Fruit fly (Drosophila melanogaster): ENCODE data around the gene CG5577.
A peak's percentile ranks its signal among the peaks of the same experiment; 100 is the strongest.

The CG5577 gene

DNA sequence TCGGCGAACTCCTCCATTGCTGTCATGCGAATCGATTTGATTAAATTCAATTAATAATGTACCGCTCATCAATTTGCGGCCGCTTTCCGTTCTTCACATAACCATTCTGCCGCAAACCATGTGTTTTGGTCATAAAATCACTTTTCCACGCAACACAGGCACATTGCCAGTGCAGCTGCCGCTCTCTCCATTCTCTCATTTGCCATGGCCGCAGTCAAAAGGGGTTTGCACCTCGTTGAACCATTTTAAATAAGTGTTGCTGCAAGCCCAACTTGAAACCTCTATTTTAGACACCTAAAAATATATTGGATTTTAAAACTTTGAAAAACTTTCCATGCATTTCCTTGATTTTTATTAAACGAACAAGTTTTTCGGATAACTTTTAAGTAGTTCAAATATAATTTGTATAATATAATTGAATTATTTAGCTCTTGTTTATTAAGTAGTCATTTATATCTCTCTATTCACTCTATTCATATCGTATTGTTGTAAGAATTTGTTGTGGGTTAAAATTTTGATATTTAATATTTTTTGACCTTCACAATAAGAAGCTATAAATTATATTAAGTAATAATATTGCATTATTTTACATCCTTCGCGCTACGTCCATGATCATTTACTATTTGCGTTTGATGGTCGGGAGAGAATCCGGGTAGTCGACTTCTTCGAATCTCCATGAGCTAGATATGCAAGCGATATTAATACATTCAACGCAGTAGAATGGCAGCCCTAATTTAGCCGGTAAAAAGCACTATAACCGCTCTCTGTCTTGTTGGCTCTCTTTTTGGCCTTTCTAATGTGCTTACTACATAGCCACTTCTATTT lies 15.6 kb upstream of the CG5577 start, which contains the start of gene CG5535 (continued):
- TF ChIP-seq grau (tag; optimal IDR thresholded peaks at IDR 0.05) (peak; percentile 88), lola (GFP tag; optimal IDR thresholded peaks at IDR 0.05) (peak in 1 of 3 experiments; percentile 92), CG12942 (GFP tag; optimal IDR thresholded peaks at IDR 0.05) (peak; percentile 37), CG10274 (GFP tag; optimal IDR thresholded peaks at IDR 0.05) (no peak), CG17568 (GFP tag; optimal IDR thresholded peaks at IDR 0.05) (no peak), CG6175 (GFP tag; IDR thresholded peaks at IDR 0.05) (peak; percentile 35; the same call in 1 of the 3 replicates), CG14860 (GFP tag; IDR thresholded peaks at IDR 0.05; ENCODE audit: partially characterized antibody) (no peak), Usf (GFP tag; optimal IDR thresholded peaks at IDR 0.05) (peak; percentile 80), al (GFP tag; IDR thresholded peaks at IDR 0.05) (peak; percentile 40; the same call in 1 of the 2 replicates), corto (GFP tag; optimal IDR thresholded peaks at IDR 0.05) (no peak), CG2202 (tag; optimal IDR thresholded peaks at IDR 0.05) (peak; percentile 63), lilli (GFP tag; optimal IDR thresholded peaks at IDR 0.05) (peak; percentile 64), HLH54F (GFP tag; optimal IDR thresholded peaks at IDR 0.05) (peak; percentile 43), CG10267 (tag; optimal IDR thresholded peaks at IDR 0.05) (peak; percentile 77), Lim3 (GFP tag; IDR thresholded peaks at IDR 0.05) (no peak), CG31441 (GFP tag; IDR thresholded peaks at IDR 0.05) (peak; percentile 89), CG7928 (GFP tag; optimal IDR thresholded peaks at IDR 0.05) (no peak), prd (optimal IDR thresholded peaks at IDR 0.05) (no peak), prd (GFP tag; IDR thresholded peaks at IDR 0.05) (peak; percentile 62), CG10462 (GFP tag; optimal IDR thresholded peaks at IDR 0.05) (peak; percentile 64), esg (GFP tag; conservative IDR thresholded peaks at IDR 0.05) (peak; percentile 61), CG43689 (GFP tag; IDR thresholded peaks at IDR 0.05) (0 out of 2 replicates have a peak, but pooled peaks have one; percentile 19), jigr1 (GFP tag; IDR thresholded peaks at IDR 0.05) (no peak), Lhr (GFP tag; optimal IDR thresholded peaks at IDR 0.05) (peak; percentile 25), gcm (GFP tag; optimal IDR thresholded peaks at IDR 0.05) (peak; percentile 68), CG18764 (GFP tag; optimal IDR thresholded peaks at IDR 0.05) (peak; percentile 29), toy (GFP tag; IDR thresholded peaks at IDR 0.05) (no peak; the same call in 1 of the 2 replicates), CG11695 (GFP tag; IDR thresholded peaks at IDR 0.05) (peak; percentile 44; the same call in 1 of the 3 replicates), HLH3B (GFP tag; IDR thresholded peaks at IDR 0.05) (peak; percentile 45; the same call in 1 of the 2 replicates), Nf-YC (tag; optimal IDR thresholded peaks at IDR 0.05) (peak; percentile 84), CG17328 (GFP tag; IDR thresholded peaks at IDR 0.05) (peak; percentile 69), Antp (GFP tag; optimal IDR thresholded peaks at IDR 0.05) (peak; percentile 73), Vsx1 (GFP tag; optimal IDR thresholded peaks at IDR 0.05) (peak; percentile 34), dmrt11E (tag; optimal IDR thresholded peaks at IDR 0.05) (peak; percentile 77), CG10979 (tag; optimal IDR thresholded peaks at IDR 0.05) (peak; percentile 86), CG6854 (GFP tag; optimal IDR thresholded peaks at IDR 0.05) (peak; percentile 63), Ravus (GFP tag; IDR thresholded peaks at IDR 0.05) (peak; percentile 8; the same call in 1 of the 2 replicates), cad (GFP tag; optimal IDR thresholded peaks at IDR 0.05) (no peak), wdn (GFP tag; IDR thresholded peaks at IDR 0.05) (peak; percentile 76), CG14441 (GFP tag; IDR thresholded peaks at IDR 0.05) (peak; percentile 76), CG31388 (GFP tag; optimal IDR thresholded peaks at IDR 0.05) (no peak), Hr3 (GFP tag; optimal IDR thresholded peaks at IDR 0.05) (peak; percentile 85), tap (tag; optimal IDR thresholded peaks at IDR 0.05) (peak; percentile 65), CG11560 (tag; IDR thresholded peaks at IDR 0.05) (no peak), Fer2 (tag; optimal IDR thresholded peaks at IDR 0.05) (peak; percentile 17), CG8281 (tag; optimal IDR thresholded peaks at IDR 0.05) (peak; percentile 59), Meics (GFP tag; optimal IDR thresholded peaks at IDR 0.05) (peak; percentile 90), fd64A (GFP tag; optimal IDR thresholded peaks at IDR 0.05) (no peak), Xbp1 (GFP tag; optimal IDR thresholded peaks at IDR 0.05) (peak; percentile 74)

All from whole organism, embryonic.